Worm (Caenorhabditis elegans): Measurements from ENCODE around the gene col-151.

col-151 gene

ce11 chrV:10425098-10425497 is 30.1 kb upstream of the col-151 start, which contains the start of gene col-12:
Gene col-12 (minus strand): TSS chrV:10425198.
- TF ChIP-seq sea-1 (GFP tag; conservative IDR thresholded peaks at IDR 0.05) (no peak), pes-1 (GFP tag; IDR thresholded peaks at IDR 0.05) (no peak), F13C5.2 (tag; optimal IDR thresholded peaks at IDR 0.05) (no peak), ceh-36 (tag; optimal IDR thresholded peaks at IDR 0.05) (no peak), tra-4 (tag; optimal IDR thresholded peaks at IDR 0.05) (no peak), hnd-1 (tag; optimal IDR thresholded peaks at IDR 0.05) (no peak), B0310.2 (tag; optimal IDR thresholded peaks at IDR 0.05) (no peak)

ce11 chrV:10423511-10423910 is 28.5 kb upstream of the col-151 start:
- TF ChIP-seq tbx-11 (GFP tag; IDR thresholded peaks at IDR 0.05) (no peak), ceh-13 (GFP tag; optimal IDR thresholded peaks at IDR 0.05) (no peak), aly-1 (tag; optimal IDR thresholded peaks at IDR 0.05) (no peak), flt-1 (GFP tag; IDR thresholded peaks at IDR 0.05) (no peak), ets-7 (tag; optimal IDR thresholded peaks at IDR 0.05) (no peak), ama-1 (optimal IDR thresholded peaks at IDR 0.05) (no peak)

ce11 chrV:10421802-10422201 is 26.8 kb upstream of the col-151 start, which contains the start of gene col-13:
Gene col-13 (minus strand): TSS chrV:10421902.
- TF ChIP-seq ets-7 (tag; optimal IDR thresholded peaks at IDR 0.05) (no peak), ama-1 (optimal IDR thresholded peaks at IDR 0.05) (no peak), tbx-37 (GFP tag; conservative IDR thresholded peaks at IDR 0.05) (no peak), B0310.2 (tag; optimal IDR thresholded peaks at IDR 0.05) (no peak), sea-1 (GFP tag; conservative IDR thresholded peaks at IDR 0.05) (no peak), F13C5.2 (tag; optimal IDR thresholded peaks at IDR 0.05) (no peak), aly-1 (tag; optimal IDR thresholded peaks at IDR 0.05) (no peak), flt-1 (GFP tag; IDR thresholded peaks at IDR 0.05) (no peak), ceh-13 (GFP tag; optimal IDR thresholded peaks at IDR 0.05) (no peak), ceh-36 (tag; optimal IDR thresholded peaks at IDR 0.05) (no peak), tbx-11 (GFP tag; IDR thresholded peaks at IDR 0.05) (no peak)

DNA sequence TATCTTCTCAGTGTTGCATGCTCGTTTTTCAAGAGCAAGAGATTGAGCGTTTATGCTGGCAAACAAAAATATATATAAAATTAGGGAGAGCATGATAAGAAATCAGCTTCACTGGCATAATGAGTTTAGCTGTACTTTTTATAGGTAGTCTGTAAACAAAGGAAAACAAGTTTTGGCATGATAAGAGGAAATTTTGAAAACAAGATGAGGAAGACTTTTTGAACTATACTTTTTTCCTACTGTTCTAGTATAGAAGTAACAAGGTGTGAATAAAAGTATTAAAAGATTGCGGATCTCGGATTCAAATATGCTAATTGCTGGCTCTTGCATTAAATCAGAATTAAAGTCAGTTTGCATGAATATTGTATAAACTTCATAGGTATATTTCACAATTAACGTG is 23.9 kb upstream of the col-151 start, which contains the start of gene F15H10.5:
TSS of gene F15H10.5 (minus strand) at position 101 of the 400 bp plus-strand sequence.
- TF ChIP-seq flt-1 (GFP tag; IDR thresholded peaks at IDR 0.05) (no peak), sea-1 (GFP tag; conservative IDR thresholded peaks at IDR 0.05) (no peak), F13C5.2 (tag; optimal IDR thresholded peaks at IDR 0.05) (no peak), hmbx-1 (tag; optimal IDR thresholded peaks at IDR 0.05) (no peak), hmg-4 (GFP tag; optimal IDR thresholded peaks at IDR 0.05) (no peak), scrt-1 (GFP tag; IDR thresholded peaks at IDR 0.05) (no peak), tbx-11 (GFP tag; IDR thresholded peaks at IDR 0.05) (no peak), ets-7 (tag; optimal IDR thresholded peaks at IDR 0.05) (no peak), aly-1 (tag; optimal IDR thresholded peaks at IDR 0.05) (no peak), ama-1 (optimal IDR thresholded peaks at IDR 0.05) (no peak), ceh-13 (GFP tag; optimal IDR thresholded peaks at IDR 0.05) (no peak)

DNA sequence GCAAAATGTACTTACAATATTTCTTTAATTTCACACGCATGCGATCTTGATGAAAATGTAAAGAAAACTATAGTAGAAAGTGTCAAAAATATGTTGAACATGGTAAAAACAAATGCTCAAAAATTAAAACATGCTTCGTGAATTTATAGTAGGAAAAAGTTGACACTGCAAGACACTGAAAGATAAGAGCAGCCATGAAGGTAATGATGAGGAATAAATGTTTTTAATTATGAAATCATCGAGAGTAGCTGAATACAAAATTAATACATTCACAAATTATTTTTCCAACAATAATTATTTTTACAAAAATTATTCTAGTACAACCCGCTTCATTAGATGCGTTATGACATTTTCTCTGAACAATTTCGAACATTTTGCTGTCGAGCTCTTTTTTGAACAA is 21.9 kb upstream of the col-151 start, which contains the start of gene F15H10.10:
TSS of gene F15H10.10 (minus strand) at position 101 of the 400 bp plus-strand sequence.
- no peak for TF ChIP-seq B0310.2 (tag; optimal IDR thresholded peaks at IDR 0.05)
- no peak for TF ChIP-seq tbx-37 (GFP tag; conservative IDR thresholded peaks at IDR 0.05)
- TF ChIP-seq hnd-1 (tag; optimal IDR thresholded peaks at IDR 0.05): no peak
- no peak for TF ChIP-seq ama-1 (optimal IDR thresholded peaks at IDR 0.05)
- no peak for TF ChIP-seq hmg-4 (GFP tag; optimal IDR thresholded peaks at IDR 0.05)
- TF ChIP-seq ceh-13 (GFP tag; optimal IDR thresholded peaks at IDR 0.05): no peak
- TF ChIP-seq scrt-1 (GFP tag; IDR thresholded peaks at IDR 0.05): no peak
- no peak for TF ChIP-seq pes-1 (GFP tag; IDR thresholded peaks at IDR 0.05)
- TF ChIP-seq hmbx-1 (tag; optimal IDR thresholded peaks at IDR 0.05): no peak

ce11 chrV:10414610-10415009 is 19.6 kb upstream of the col-151 start, which contains the start of gene F15H10.9:
Gene F15H10.9 (minus strand): TSS chrV:10414710.
- TF ChIP-seq B0310.2 (tag; optimal IDR thresholded peaks at IDR 0.05) (no peak), ets-7 (tag; optimal IDR thresholded peaks at IDR 0.05) (no peak), aly-1 (tag; optimal IDR thresholded peaks at IDR 0.05) (no peak), ceh-36 (tag; optimal IDR thresholded peaks at IDR 0.05) (no peak), scrt-1 (GFP tag; IDR thresholded peaks at IDR 0.05) (no peak), pes-1 (GFP tag; IDR thresholded peaks at IDR 0.05) (no peak), hnd-1 (tag; optimal IDR thresholded peaks at IDR 0.05) (no peak), tra-4 (tag; optimal IDR thresholded peaks at IDR 0.05) (no peak), ceh-13 (GFP tag; optimal IDR thresholded peaks at IDR 0.05) (no peak), F13C5.2 (tag; optimal IDR thresholded peaks at IDR 0.05) (no peak), tbx-37 (GFP tag; conservative IDR thresholded peaks at IDR 0.05) (no peak), tbx-11 (GFP tag; IDR thresholded peaks at IDR 0.05) (no peak), sea-1 (GFP tag; conservative IDR thresholded peaks at IDR 0.05) (no peak), flt-1 (GFP tag; IDR thresholded peaks at IDR 0.05) (no peak), hmbx-1 (tag; optimal IDR thresholded peaks at IDR 0.05) (no peak), ama-1 (optimal IDR thresholded peaks at IDR 0.05) (no peak), hmg-4 (GFP tag; optimal IDR thresholded peaks at IDR 0.05) (no peak)

- TF ChIP-seq ceh-13 (GFP tag; optimal IDR thresholded peaks at IDR 0.05): no peak
- no peak for TF ChIP-seq tbx-37 (GFP tag; conservative IDR thresholded peaks at IDR 0.05)
- no peak for TF ChIP-seq scrt-1 (GFP tag; IDR thresholded peaks at IDR 0.05)
- no peak for TF ChIP-seq tbx-11 (GFP tag; IDR thresholded peaks at IDR 0.05)
- TF ChIP-seq flt-1 (GFP tag; IDR thresholded peaks at IDR 0.05): no peak
- TF ChIP-seq aly-1 (tag; optimal IDR thresholded peaks at IDR 0.05): no peak
Observed at ce11 chrV:10410030-10410713, 15.1 kb upstream of the col-151 start, which contains the start of gene F15H10.12. Gene F15H10.12 (minus strand): TSS chrV:10410080.

- TF ChIP-seq pes-1 (GFP tag; IDR thresholded peaks at IDR 0.05) (no peak), scrt-1 (GFP tag; IDR thresholded peaks at IDR 0.05) (no peak), sea-1 (GFP tag; conservative IDR thresholded peaks at IDR 0.05) (no peak), aly-1 (tag; optimal IDR thresholded peaks at IDR 0.05) (no peak), tra-4 (tag; optimal IDR thresholded peaks at IDR 0.05) (no peak), hnd-1 (tag; optimal IDR thresholded peaks at IDR 0.05) (no peak), hmbx-1 (tag; optimal IDR thresholded peaks at IDR 0.05) (no peak), F13C5.2 (tag; optimal IDR thresholded peaks at IDR 0.05) (no peak), ceh-13 (GFP tag; optimal IDR thresholded peaks at IDR 0.05) (no peak), flt-1 (GFP tag; IDR thresholded peaks at IDR 0.05) (no peak), ama-1 (optimal IDR thresholded peaks at IDR 0.05) (no peak), B0310.2 (tag; optimal IDR thresholded peaks at IDR 0.05) (no peak), ets-7 (tag; optimal IDR thresholded peaks at IDR 0.05) (no peak), tbx-37 (GFP tag; conservative IDR thresholded peaks at IDR 0.05) (no peak), ceh-36 (tag; optimal IDR thresholded peaks at IDR 0.05) (no peak)
Observed at ce11 chrV:10406313-10406712, 11.3 kb upstream of the col-151 start, which contains the start of gene F15H10.7. Gene F15H10.7 (minus strand): TSS chrV:10406413.
